Worm (Caenorhabditis elegans): ENCODE measurements around the gene msa-1.

DNA sequence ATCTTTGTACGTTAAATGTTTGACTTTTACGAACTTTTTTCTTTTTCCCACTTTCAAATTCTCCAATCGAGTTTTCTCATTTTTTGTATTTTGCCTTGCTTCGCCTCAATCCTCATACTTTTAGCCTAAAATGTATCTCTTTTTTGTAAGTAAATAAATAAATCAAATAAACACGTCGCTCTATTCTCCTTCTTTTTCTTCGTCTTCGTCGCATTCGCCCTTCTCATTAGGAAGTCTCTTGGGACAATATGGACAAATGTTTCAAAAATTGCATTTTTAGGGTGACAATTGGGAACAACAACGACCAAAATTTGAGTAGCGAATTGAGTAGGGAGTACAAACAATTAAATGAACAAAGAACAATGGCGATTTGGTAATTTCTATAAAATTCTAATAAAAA lies 3.6 kb downstream of the msa-1 start:
- no peak for TF ChIP-seq nhr-28 (tag; optimal IDR thresholded peaks at IDR 0.05)
- TF ChIP-seq snpc-4 (tag; optimal IDR thresholded peaks at IDR 0.05): no peak
